Fruit fly (Drosophila melanogaster) whole organism, embryonic: ENCODE data around the gene CG4461.
A peak's percentile ranks its signal among the peaks of the same experiment; 100 is the strongest.

Experiments used
- Abd-B ChIP-seq: fragments of 200-800 bp; sonication (Bioruptor generic); optimal IDR thresholded peaks from 2 replicates; lab custom pipeline; 2018; ENCODE audit warnings: missing biosample characterization, mild to moderate bottlenecking, missing genetic modification characterization, moderate library complexity
- Asciz ChIP-seq: fragments of 200-800 bp; sonication (Bioruptor generic); optimal IDR thresholded peaks from 2 replicates; lab custom pipeline; 2017; ENCODE audit warnings: missing biosample characterization, mild to moderate bottlenecking, missing genetic modification characterization, missing genetic modification reagents
- Bgb ChIP-seq: fragments of 200-800 bp; sonication (Bioruptor generic); IDR thresholded peaks from 2 replicates; pipeline ENCODE4 v1.3.6; 2022; ENCODE audit warnings: missing biosample characterization, missing genetic modification characterization; ENCODE audit not compliant: partially characterized antibody
- CG11093 ChIP-seq: fragments of 200-800 bp; sonication (Bioruptor generic); IDR thresholded peaks from 3 replicates; pipeline ENCODE4 v1.3.6; 2022; ENCODE audit warnings: missing biosample characterization, missing genetic modification characterization
- CG11696 ChIP-seq: fragments of 200-800 bp; sonication (Bioruptor generic); IDR thresholded peaks from 2 replicates; pipeline ENCODE4 v1.3.6; 2022; ENCODE audit warnings: missing biosample characterization, missing genetic modification characterization
- CG12071 ChIP-seq: fragments of 200-800 bp; sonication (Bioruptor generic); optimal IDR thresholded peaks from 3 replicates; lab custom pipeline; 2018; ENCODE audit warnings: missing biosample characterization, mild to moderate bottlenecking, missing genetic modification characterization
- CG12219 ChIP-seq: fragments of 200-800 bp; sonication (Bioruptor generic); optimal IDR thresholded peaks from 3 replicates; lab custom pipeline; 2018; ENCODE audit warnings: missing biosample characterization, mild to moderate bottlenecking, missing genetic modification characterization
- CG12299 ChIP-seq: fragments of 200-800 bp; sonication (Bioruptor generic); optimal IDR thresholded peaks from 2 replicates; lab custom pipeline; 2018; ENCODE audit warnings: missing biosample characterization, mild to moderate bottlenecking, missing genetic modification characterization
- CG12744 ChIP-seq: fragments of 200-800 bp; sonication (Bioruptor generic); optimal IDR thresholded peaks from 2 replicates; lab custom pipeline; 2016; ENCODE audit warnings: missing biosample characterization, missing genetic modification characterization
- CG14014 ChIP-seq: fragments of 200-800 bp; sonication (Bioruptor generic); IDR thresholded peaks from 2 replicates; pipeline ENCODE4 v1.3.6; 2022; ENCODE audit warnings: missing biosample characterization, missing genetic modification characterization
- CG16863 ChIP-seq: fragments of 200-800 bp; sonication (Bioruptor generic); optimal IDR thresholded peaks from 3 replicates; lab custom pipeline; 2016; ENCODE audit warnings: missing biosample characterization, missing genetic modification characterization
- CG17359 ChIP-seq: fragments of 200-800 bp; sonication (Bioruptor generic); optimal IDR thresholded peaks from 3 replicates; lab custom pipeline; 2018; ENCODE audit warnings: missing biosample characterization, mild to moderate bottlenecking, missing genetic modification characterization, moderate library complexity
- CG18764 ChIP-seq: fragments of 200-800 bp; sonication (Bioruptor generic); optimal IDR thresholded peaks from 3 replicates; lab custom pipeline; 2016; ENCODE audit warnings: missing biosample characterization, missing genetic modification characterization
- CG2678 ChIP-seq: fragments of 200-800 bp; sonication (Bioruptor generic); optimal IDR thresholded peaks from 3 replicates; lab custom pipeline; 2019; ENCODE audit warnings: missing biosample characterization, mild to moderate bottlenecking, missing genetic modification characterization, moderate library complexity
- CG30020 ChIP-seq: fragments of 200-800 bp; optimal IDR thresholded peaks from 2 replicates; lab custom pipeline; 2019; ENCODE audit warnings: missing biosample characterization, mild to moderate bottlenecking, missing genetic modification characterization, moderate library complexity
- CG34224 ChIP-seq: fragments of 200-800 bp; sonication (Bioruptor generic); IDR thresholded peaks from 3 replicates; pipeline ENCODE4 v1.3.6; 2022; ENCODE audit warnings: missing biosample characterization, missing genetic modification characterization; ENCODE audit not compliant: partially characterized antibody
- CG3838 ChIP-seq: fragments of 200-800 bp; sonication (Bioruptor generic); optimal IDR thresholded peaks from 3 replicates; lab custom pipeline; 2016; ENCODE audit warnings: missing biosample characterization, missing genetic modification characterization
- CG3847 ChIP-seq: fragments of 200-800 bp; sonication (Bioruptor generic); IDR thresholded peaks from 2 replicates; pipeline ENCODE4 v1.3.6; 2022; ENCODE audit warnings: missing biosample characterization, missing genetic modification characterization
- CG4707 ChIP-seq: fragments of 200-800 bp; sonication (Bioruptor generic); optimal IDR thresholded peaks from 2 replicates; lab custom pipeline; 2018; ENCODE audit warnings: missing biosample characterization, mild to moderate bottlenecking, missing genetic modification characterization, moderate library complexity
- CG6175 ChIP-seq: fragments of 200-800 bp; sonication (Bioruptor generic); IDR thresholded peaks from 3 replicates; pipeline ENCODE4 v1.3.6; 2022; ENCODE audit warnings: missing biosample characterization, missing genetic modification characterization
- CG9932 ChIP-seq: fragments of 200-800 bp; sonication (Bioruptor generic); IDR thresholded peaks from 2 replicates; pipeline ENCODE4 v1.3.6; 2022; ENCODE audit warnings: missing biosample characterization, missing genetic modification characterization
- Doc3 ChIP-seq: fragments of 200-800 bp; sonication (Bioruptor generic); IDR thresholded peaks from 3 replicates; pipeline ENCODE4 v1.3.6; 2022; ENCODE audit warnings: missing biosample characterization, missing genetic modification characterization; ENCODE audit not compliant: partially characterized antibody
- Dref ChIP-seq: fragments of 200-800 bp; sonication (Bioruptor generic); IDR thresholded peaks from 2 replicates; pipeline ENCODE4 v1.3.6; 2022; ENCODE audit warnings: missing biosample characterization, missing genetic modification characterization
- Ets65A ChIP-seq: fragments of 200-800 bp; sonication (Bioruptor generic); peaks from one replicate; lab custom pipeline; 2016; ENCODE audit warnings: missing biosample characterization, missing genetic modification characterization
- Fer1 ChIP-seq: fragments of 200-800 bp; sonication (Bioruptor generic); optimal IDR thresholded peaks from 2 replicates; lab custom pipeline; 2017; ENCODE audit warnings: missing biosample characterization, mild to moderate bottlenecking, missing genetic modification characterization
- GATAe ChIP-seq: fragments of 200-800 bp; sonication (Bioruptor generic); conservative IDR thresholded peaks from 2 replicates; pipeline ENCODE4 v1.3.6; 2022; ENCODE audit warnings: missing biosample characterization, missing genetic modification characterization
- HmgZ ChIP-seq: fragments of 200-800 bp; sonication (Bioruptor generic); optimal IDR thresholded peaks from 2 replicates; lab custom pipeline; 2018; ENCODE audit warnings: missing biosample characterization, mild to moderate bottlenecking, missing genetic modification characterization
- MTF-1 ChIP-seq: fragments of 200-800 bp; sonication (Bioruptor generic); optimal IDR thresholded peaks from 2 replicates; lab custom pipeline; 2018; ENCODE audit warnings: missing biosample characterization, mild to moderate bottlenecking, missing genetic modification characterization, borderline replicate concordance
- Nf-YA ChIP-seq: fragments of 200-800 bp; sonication (Bioruptor generic); IDR thresholded peaks from 2 replicates; pipeline ENCODE4 v1.3.6; 2022; ENCODE audit warnings: missing biosample characterization, missing genetic modification characterization
- Nf-YB ChIP-seq: fragments of 200-800 bp; sonication (Bioruptor generic); optimal IDR thresholded peaks from 3 replicates; lab custom pipeline; 2019; ENCODE audit warnings: missing biosample characterization, mild to moderate bottlenecking, missing genetic modification characterization, moderate library complexity
- Opbp ChIP-seq: fragments of 200-800 bp; sonication (Bioruptor generic); IDR thresholded peaks from 3 replicates; pipeline ENCODE4 v1.3.6; 2022; ENCODE audit warnings: missing biosample characterization, missing genetic modification characterization; ENCODE audit not compliant: partially characterized antibody
- Tbp ChIP-seq: fragments of >200 bp; optimal IDR thresholded peaks from 2 replicates; lab custom pipeline; 2018; ENCODE audit warnings: missing biosample characterization, missing genetic modification characterization
- Usf ChIP-seq: fragments of 200-800 bp; sonication (Bioruptor generic); optimal IDR thresholded peaks from 2 replicates; lab custom pipeline; 2017; ENCODE audit warnings: missing genotype, missing biosample characterization, missing genetic modification characterization
- Xrp1 ChIP-seq: fragments of 200-800 bp; sonication (Bioruptor generic); IDR thresholded peaks from 2 replicates; pipeline ENCODE4 v1.3.6; 2022; ENCODE audit warnings: missing biosample characterization, missing genetic modification characterization
- br ChIP-seq: fragments of >200 bp; optimal IDR thresholded peaks from 2 replicates; lab custom pipeline; 2017
- chm ChIP-seq: fragments of 200-800 bp; sonication (Bioruptor generic); IDR thresholded peaks from 2 replicates; pipeline ENCODE4 v1.3.6; 2022; ENCODE audit warnings: missing biosample characterization, missing genetic modification characterization
- ci ChIP-seq: fragments of 200-800 bp; sonication (Bioruptor generic); IDR thresholded peaks from 3 replicates; pipeline ENCODE4 v1.3.6; 2022; ENCODE audit warnings: missing biosample characterization, missing genetic modification characterization
- dati ChIP-seq: fragments of 200-800 bp; sonication (Bioruptor generic); IDR thresholded peaks from 2 replicates; pipeline ENCODE4 v1.3.6; 2022; ENCODE audit warnings: missing biosample characterization, missing genetic modification characterization
- hbn ChIP-seq: fragments of 200-800 bp; sonication (Bioruptor generic); IDR thresholded peaks from 2 replicates; pipeline ENCODE4 v1.3.6; 2022; ENCODE audit warnings: missing biosample characterization, missing genetic modification characterization; ENCODE audit not compliant: partially characterized antibody
- hkb ChIP-seq, 2 experiments: fragments of 200-800 bp in 1 of 2; fragments of >200 bp in 1 of 2; sonication (Bioruptor generic) in 1 of 2; IDR thresholded peaks in 1 of 2; optimal IDR thresholded peaks in 1 of 2; 2 replicates each; pipeline versions ENCODE4 v1.3.6 to Lab custom; 2017 to 2022; ENCODE audit warnings: missing biosample characterization in 1 of 2, missing genetic modification characterization in 1 of 2
- jumu ChIP-seq: fragments of 200-800 bp; sonication (Bioruptor generic); optimal IDR thresholded peaks from 3 replicates; lab custom pipeline; 2016; ENCODE audit warnings: missing biosample characterization, missing genetic modification characterization
- kah ChIP-seq: fragments of 200-800 bp; sonication (Bioruptor generic); optimal IDR thresholded peaks from 2 replicates; lab custom pipeline; 2018; ENCODE audit warnings: missing biosample characterization, mild to moderate bottlenecking, missing genetic modification characterization
- ken ChIP-seq: fragments of 200-800 bp; sonication (Bioruptor generic); IDR thresholded peaks from 3 replicates; pipeline ENCODE4 v1.3.6; 2022; ENCODE audit warnings: missing biosample characterization, missing genetic modification characterization
- pan ChIP-seq, 4 experiments: fragments of >200 bp in 3 of 4; fragments of 200-800 bp in 1 of 4; sonication (Bioruptor generic) in 1 of 4; optimal IDR thresholded peaks in 3 of 4; IDR thresholded peaks in 1 of 4; 2 replicates each; pipeline versions ENCODE4 v1.3.6 to Lab custom; 2017 to 2022; ENCODE audit warnings: missing biosample characterization in 2 of 4, missing genetic modification characterization in 2 of 4, mixed read lengths in 1 of 4
- pfk ChIP-seq: fragments of 200-800 bp; sonication (Bioruptor generic); optimal IDR thresholded peaks from 2 replicates; lab custom pipeline; 2018; ENCODE audit warnings: missing biosample characterization, mild to moderate bottlenecking, missing genetic modification characterization, moderate library complexity
- pita ChIP-seq: fragments of 200-800 bp; sonication (Bioruptor generic); optimal IDR thresholded peaks from 2 replicates; lab custom pipeline; 2017; ENCODE audit warnings: missing biosample characterization, mild to moderate bottlenecking, missing genetic modification characterization
- psq ChIP-seq: fragments of 200-800 bp; sonication (Bioruptor generic); optimal IDR thresholded peaks from 2 replicates; lab custom pipeline; 2017; ENCODE audit warnings: missing biosample characterization, missing genetic modification characterization
- scrt ChIP-seq: fragments of 200-800 bp; sonication (Bioruptor generic); optimal IDR thresholded peaks from 2 replicates; lab custom pipeline; 2018; ENCODE audit warnings: missing biosample characterization, mild to moderate bottlenecking, missing genetic modification characterization, moderate library complexity
- trh ChIP-seq: fragments of 200-800 bp; sonication (Bioruptor generic); optimal IDR thresholded peaks from 2 replicates; lab custom pipeline; 2016; ENCODE audit warnings: missing biosample characterization, missing genetic modification characterization
- vfl ChIP-seq: fragments of 200-800 bp; sonication (Bioruptor generic); optimal IDR thresholded peaks from 2 replicates; lab custom pipeline; 2016; ENCODE audit warnings: missing biosample characterization, missing genetic modification characterization

CG4461 gene

DNA sequence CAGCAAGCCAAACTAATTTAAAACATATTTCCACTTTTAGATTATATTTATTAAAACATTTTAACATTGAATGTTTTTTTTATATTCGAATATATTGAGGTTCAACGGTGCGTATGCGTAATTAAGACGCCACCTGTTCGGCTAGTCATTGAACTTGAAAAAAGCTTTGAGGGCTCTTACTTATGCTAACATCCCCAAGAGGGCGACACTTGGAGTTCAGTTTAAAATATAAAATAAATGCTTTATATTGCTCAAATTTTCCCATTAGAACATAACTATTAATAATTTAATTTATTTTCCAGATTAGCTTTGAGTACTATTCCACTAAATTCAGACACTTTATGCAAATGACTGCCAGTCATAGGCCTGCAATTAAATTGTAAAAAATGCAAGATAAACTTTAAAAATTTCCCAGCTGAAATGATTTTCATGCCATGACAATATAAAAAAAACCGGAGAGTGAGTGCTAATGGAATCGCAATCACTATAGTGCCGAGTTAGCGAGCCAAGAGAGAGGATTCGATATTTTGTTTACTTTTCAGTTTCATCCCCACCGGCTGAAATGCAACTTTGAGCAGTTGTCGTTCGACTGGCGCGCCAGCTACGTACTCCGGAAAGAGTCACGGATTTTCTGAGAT lies 41.4 kb upstream of the CG4461 start, which contains the start of gene PGRP-LA (continued):
- TF ChIP-seq CG30020 (tag; lab: Kevin White, UChicago) (no peak), Doc3 (GFP tag; lab: Robert Waterston, UW) (no peak), CG3847 (GFP tag; lab: Robert Waterston, UW) (no peak), CG12299 (tag; lab: Kevin White, UChicago) (no peak), vfl (GFP tag; lab: Kevin White, UChicago) (no peak), hbn (GFP tag; lab: Robert Waterston, UW) (no peak), Usf (no peak), CG12744 (GFP tag; lab: Kevin White, UChicago) (no peak), scrt (GFP tag; lab: Kevin White, UChicago) (no peak), dati (no peak), CG34224 (no peak), CG16863 (GFP tag; lab: Kevin White, UChicago) (no peak), CG3838 (GFP tag; lab: Kevin White, UChicago) (no peak), psq (GFP tag; lab: Kevin White, UChicago) (no peak), pan (optimal IDR thresholded peaks at IDR 0.05; lab: Kevin White, UChicago) (no peak), pan (GFP tag; optimal IDR thresholded peaks at IDR 0.05 in 1 of 2, IDR thresholded peaks at IDR 0.05 in 1 of 2) (peak in 1 of 2 experiments; percentile 52), chm (no peak), Opbp (GFP tag; lab: Robert Waterston, UW) (no peak), Nf-YB (GFP tag; lab: Kevin White, UChicago) (no peak), CG11696 (GFP tag; lab: Robert Waterston, UW) (no peak), Asciz (GFP tag; lab: Kevin White, UChicago) (peak; percentile 29), CG2678 (no peak), Abd-B (GFP tag; lab: Kevin White, UChicago) (no peak), Tbp (GFP tag; lab: Kevin White, UChicago) (no peak), Fer1 (GFP tag; lab: Kevin White, UChicago) (no peak), pfk (GFP tag; lab: Kevin White, UChicago) (no peak), CG4707 (GFP tag; lab: Kevin White, UChicago) (no peak), pita (GFP tag; lab: Kevin White, UChicago) (no peak), CG18764 (no peak), CG11093 (GFP tag; lab: Robert Waterston, UW) (no peak), CG14014 (GFP tag; lab: Robert Waterston, UW) (no peak), ken (no peak), Dref (GFP tag; lab: Robert Waterston, UW) (no peak)

DNA sequence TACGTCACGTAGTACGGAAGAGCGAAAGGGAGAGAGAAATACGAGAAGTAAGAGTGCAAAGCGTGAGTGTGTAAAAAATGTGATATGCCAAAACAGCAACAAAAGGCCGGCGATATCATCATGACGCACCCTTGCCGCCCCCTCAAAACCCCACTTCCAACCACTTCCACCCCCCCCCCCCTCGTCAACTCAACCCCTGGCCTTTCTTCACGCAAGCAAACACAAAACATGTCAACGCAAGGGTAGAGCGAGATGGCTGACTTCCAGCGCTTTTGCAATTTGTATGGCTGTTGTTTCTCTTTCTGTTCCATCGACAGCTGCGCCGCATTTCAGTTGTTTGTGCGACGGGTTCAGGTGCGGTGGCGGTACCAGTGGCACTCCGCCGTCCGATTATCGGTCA lies 39.5 kb upstream of the CG4461 start:
- TF ChIP-seq HmgZ (tag; lab: Kevin White, UChicago) (peak; percentile 14), br (no peak), jumu (GFP tag; lab: Kevin White, UChicago) (no peak), Xrp1 (no peak), trh (GFP tag; lab: Kevin White, UChicago) (no peak), CG12219 (GFP tag; lab: Kevin White, UChicago) (no peak), CG17359 (tag; lab: Kevin White, UChicago) (no peak), ci (GFP tag; lab: Robert Waterston, UW) (0 out of 3 replicates have a peak, but pooled peaks have one; percentile 32), GATAe (peak; percentile 61; the same call in 1 of the 2 replicates), kah (GFP tag; lab: Kevin White, UChicago) (no peak), CG12071 (GFP tag; lab: Kevin White, UChicago) (no peak), Nf-YA (GFP tag; lab: Robert Waterston, UW) (no peak), hkb (optimal IDR thresholded peaks at IDR 0.05; lab: Kevin White, UChicago) (no peak), hkb (GFP tag; IDR thresholded peaks at IDR 0.05; lab: Robert Waterston, UW) (no peak), Ets65A (GFP tag; lab: Kevin White, UChicago) (no peak), Opbp (GFP tag; lab: Robert Waterston, UW) (no peak), MTF-1 (GFP tag; lab: Kevin White, UChicago) (no peak), Bgb (GFP tag; lab: Robert Waterston, UW) (peak; percentile 6; the same call in 1 of the 2 replicates), CG6175 (GFP tag; lab: Robert Waterston, UW) (peak; percentile 64; the same call in 1 of the 3 replicates), CG9932 (GFP tag; lab: Robert Waterston, UW) (peak; percentile 31; the same call in 1 of the 2 replicates)
